Fruit fly (Drosophila melanogaster): Measurements from ENCODE around the gene RpL7-like.

RpL7-like gene

dm6 chr2L:12006397-12007330 lies 49.5 kb upstream of the RpL7-like start (continued):
- TF ChIP-seq chn (GFP tag; optimal IDR thresholded peaks at IDR 0.05) (peak; percentile 72), CG7963 (GFP tag; IDR thresholded peaks at IDR 0.05; ENCODE audit: partially characterized antibody) (no peak), Spps (tag; optimal IDR thresholded peaks at IDR 0.05) (peak; percentile 84), seq (GFP tag; IDR thresholded peaks at IDR 0.05) (no peak), CG12236 (GFP tag; optimal IDR thresholded peaks at IDR 0.05) (no peak), br (optimal IDR thresholded peaks at IDR 0.05) (no peak), NK7.1 (GFP tag; optimal IDR thresholded peaks at IDR 0.05) (peak; percentile 18), CG6791 (GFP tag; IDR thresholded peaks at IDR 0.05; ENCODE audit: partially characterized antibody) (no peak), CG10959 (GFP tag; IDR thresholded peaks at IDR 0.05) (no peak), Antp (GFP tag; optimal IDR thresholded peaks at IDR 0.05) (peak; percentile 65), gt (GFP tag; IDR thresholded peaks at IDR 0.05) (no peak), Gsc (GFP tag; IDR thresholded peaks at IDR 0.05) (no peak), tio (GFP tag; optimal IDR thresholded peaks at IDR 0.05) (peak; percentile 96), nmo (GFP tag; optimal IDR thresholded peaks at IDR 0.05) (peak; percentile 99), CG16813 (GFP tag; IDR thresholded peaks at IDR 0.05; ENCODE audit: partially characterized antibody) (no peak), kni (GFP tag; optimal IDR thresholded peaks at IDR 0.05) (no peak), CHES-1-like (GFP tag; optimal IDR thresholded peaks at IDR 0.05) (peak; percentile 32), sug (tag; optimal IDR thresholded peaks at IDR 0.05) (peak; percentile 92), CG30403 (GFP tag; optimal IDR thresholded peaks at IDR 0.05) (peak; percentile 95), CG8089 (GFP tag; optimal IDR thresholded peaks at IDR 0.05) (peak; percentile 63), corto (GFP tag; optimal IDR thresholded peaks at IDR 0.05) (no peak), CG9817 (tag; optimal IDR thresholded peaks at IDR 0.05) (peak; percentile 91), Chrac-16 (GFP tag; optimal IDR thresholded peaks at IDR 0.05) (peak; percentile 90), twi (tag; optimal IDR thresholded peaks at IDR 0.05) (peak; percentile 92), Sox102F (GFP tag; optimal IDR thresholded peaks at IDR 0.05) (peak; percentile 93), exex (tag; optimal IDR thresholded peaks at IDR 0.05) (peak; percentile 75), Poxn (GFP tag; IDR thresholded peaks at IDR 0.05) (no peak), pzg (GFP tag; optimal IDR thresholded peaks at IDR 0.05) (no peak), CG9437 (GFP tag; optimal IDR thresholded peaks at IDR 0.05) (peak; percentile 95), Atf6 (GFP tag; IDR thresholded peaks at IDR 0.05) (no peak), CG11695 (GFP tag; IDR thresholded peaks at IDR 0.05) (no peak), Dref (GFP tag; IDR thresholded peaks at IDR 0.05) (no peak), pho (GFP tag; optimal IDR thresholded peaks at IDR 0.05) (no peak), chinmo (GFP tag; IDR thresholded peaks at IDR 0.05; ENCODE audit: partially characterized antibody) (no peak), HmgD (GFP tag; optimal IDR thresholded peaks at IDR 0.05) (no peak), ab (GFP tag; optimal IDR thresholded peaks at IDR 0.05) (peak; percentile 66), hbn (GFP tag; IDR thresholded peaks at IDR 0.05; ENCODE audit: partially characterized antibody) (no peak), crc (GFP tag; optimal IDR thresholded peaks at IDR 0.05) (peak; percentile 3), D19A (tag; optimal IDR thresholded peaks at IDR 0.05) (peak; percentile 100), Vsx1 (GFP tag; optimal IDR thresholded peaks at IDR 0.05) (peak; percentile 85), CG6272 (GFP tag; IDR thresholded peaks at IDR 0.05) (peak; percentile 74), CG31365 (tag; optimal IDR thresholded peaks at IDR 0.05) (no peak), dmrt11E (tag; optimal IDR thresholded peaks at IDR 0.05) (peak; percentile 97), Hmx (GFP tag; optimal IDR thresholded peaks at IDR 0.05) (no peak), CoRest (tag; optimal IDR thresholded peaks at IDR 0.05) (peak; percentile 99), tll (GFP tag; optimal IDR thresholded peaks at IDR 0.05) (no peak), slbo (GFP tag; IDR thresholded peaks at IDR 0.05) (no peak), CG4854 (GFP tag; optimal IDR thresholded peaks at IDR 0.05) (peak; percentile 53), CG1603 (tag; optimal IDR thresholded peaks at IDR 0.05) (peak; percentile 58)

All from whole organism, embryonic.